Worm (Caenorhabditis elegans) whole organism, L4/young adult: Measurements from ENCODE around the gene srv-4.

Source experiments
- W03F9.2 ChIP-seq: fragments of 150-350 bp; optimal IDR thresholded peaks from 2 replicates; lab custom pipeline; 2014; ENCODE audit warnings: missing biosample characterization, missing genetic modification characterization
- him-1 ChIP-seq: sonication (generic microtip); optimal IDR thresholded peaks from 2 replicates; lab custom pipeline; 2016; ENCODE audit warnings: missing genotype, missing genetic modification reagents, missing genetic modification characterization, missing compliant biosample characterization

- no peak for TF ChIP-seq him-1
- TF ChIP-seq W03F9.2 (tag; lab: Kevin White, UChicago): no peak
These were observed 40.9 kb downstream of the srv-4 start for ce11 chrIV:4247334-4247733.
